Fruit fly (Drosophila melanogaster) whole organism, embryonic: ENCODE measurements around the gene Cyp4ac1.

Source experiments
- ATbp ChIP-seq: fragments of 200-800 bp; sonication (Bioruptor generic); optimal IDR thresholded peaks from 2 replicates; lab custom pipeline; 2017; ENCODE audit warnings: missing biosample characterization, mild to moderate bottlenecking, missing genetic modification characterization, missing genetic modification reagents
- B-H1 ChIP-seq: fragments of 200-800 bp; sonication (Bioruptor generic); IDR thresholded peaks from 3 replicates; pipeline ENCODE4 v1.3.6; 2022; ENCODE audit warnings: missing biosample characterization, missing genetic modification characterization
- CG10147 ChIP-seq: fragments of 200-800 bp; sonication (Bioruptor generic); optimal IDR thresholded peaks from 2 replicates; lab custom pipeline; 2019; ENCODE audit warnings: missing biosample characterization, mild to moderate bottlenecking, missing genetic modification characterization, moderate library complexity
- CG10321 ChIP-seq: fragments of 200-800 bp; sonication (Bioruptor generic); IDR thresholded peaks from 2 replicates; pipeline ENCODE4 v1.3.6; 2022; ENCODE audit warnings: missing biosample characterization, missing genetic modification characterization
- CG14441 ChIP-seq: fragments of 200-800 bp; sonication (Bioruptor generic); IDR thresholded peaks from 2 replicates; pipeline ENCODE4 v1.3.6; 2022; ENCODE audit warnings: missing biosample characterization, missing genetic modification characterization
- CG15073 ChIP-seq: fragments of 200-800 bp; sonication (Bioruptor generic); optimal IDR thresholded peaks from 2 replicates; lab custom pipeline; 2016; ENCODE audit warnings: missing biosample characterization, missing genetic modification characterization
- CG1529 ChIP-seq: fragments of 200-800 bp; sonication (Bioruptor generic); optimal IDR thresholded peaks from 3 replicates; lab custom pipeline; 2018; ENCODE audit warnings: missing biosample characterization, missing genetic modification characterization
- CG1792 ChIP-seq: fragments of 200-800 bp; sonication (Bioruptor generic); optimal IDR thresholded peaks from 2 replicates; lab custom pipeline; 2016; ENCODE audit warnings: missing biosample characterization, missing genetic modification characterization
- CG18619 ChIP-seq: fragments of 200-800 bp; sonication (Bioruptor generic); optimal IDR thresholded peaks from 3 replicates; lab custom pipeline; 2017; ENCODE audit warnings: missing biosample characterization, mild to moderate bottlenecking, missing genetic modification characterization
- CG31441 ChIP-seq: fragments of 200-800 bp; sonication (Bioruptor generic); IDR thresholded peaks from 2 replicates; pipeline ENCODE4 v1.3.6; 2022; ENCODE audit warnings: missing biosample characterization, missing genetic modification characterization
- CG34376 ChIP-seq: fragments of 200-800 bp; sonication (Bioruptor generic); optimal IDR thresholded peaks from 2 replicates; lab custom pipeline; 2018; ENCODE audit warnings: missing biosample characterization, mild to moderate bottlenecking, missing genetic modification characterization
- CG3726 ChIP-seq: fragments of 200-800 bp; sonication (Bioruptor generic); IDR thresholded peaks from 3 replicates; pipeline ENCODE4, ENCODE4 v1.3.6; 2022; ENCODE audit warnings: missing biosample characterization, missing genetic modification characterization
- CG3995 ChIP-seq: fragments of 200-800 bp; sonication (Bioruptor generic); optimal IDR thresholded peaks from 3 replicates; lab custom pipeline; 2016; ENCODE audit warnings: missing biosample characterization, missing genetic modification characterization
- CG4360 ChIP-seq: fragments of 200-800 bp; sonication (Bioruptor generic); IDR thresholded peaks from 2 replicates; pipeline ENCODE4 v1.3.6; 2022; ENCODE audit warnings: missing biosample characterization, missing genetic modification characterization
- CG4424 ChIP-seq: fragments of 200-800 bp; sonication (Bioruptor generic); optimal IDR thresholded peaks from 3 replicates; lab custom pipeline; 2016; ENCODE audit warnings: missing biosample characterization, missing genetic modification characterization
- CG6175 ChIP-seq: fragments of 200-800 bp; sonication (Bioruptor generic); IDR thresholded peaks from 3 replicates; pipeline ENCODE4 v1.3.6; 2022; ENCODE audit warnings: missing biosample characterization, missing genetic modification characterization
- CG6765 ChIP-seq: fragments of 200-800 bp; sonication (Bioruptor generic); optimal IDR thresholded peaks from 3 replicates; lab custom pipeline; 2017; ENCODE audit warnings: missing biosample characterization, mild to moderate bottlenecking, missing genetic modification characterization
- CG6791 ChIP-seq: fragments of 200-800 bp; sonication (Bioruptor generic); IDR thresholded peaks from 3 replicates; pipeline ENCODE4 v1.3.6; 2022; ENCODE audit warnings: missing biosample characterization, missing genetic modification characterization; ENCODE audit not compliant: partially characterized antibody
- CG8388 ChIP-seq: fragments of 200-800 bp; sonication (Bioruptor generic); optimal IDR thresholded peaks from 2 replicates; lab custom pipeline; 2019; ENCODE audit warnings: missing biosample characterization, mild to moderate bottlenecking, missing genetic modification characterization, moderate library complexity
- CG9437 ChIP-seq: fragments of 200-800 bp; sonication (Bioruptor generic); optimal IDR thresholded peaks from 2 replicates; lab custom pipeline; 2018; ENCODE audit warnings: missing biosample characterization, mild to moderate bottlenecking, missing genetic modification characterization
- CG9609 ChIP-seq: fragments of 200-800 bp; sonication (Bioruptor generic); optimal IDR thresholded peaks from 3 replicates; lab custom pipeline; 2016; ENCODE audit warnings: missing biosample characterization, missing genetic modification characterization
- CG9797 ChIP-seq: fragments of 200-800 bp; sonication (Bioruptor generic); optimal IDR thresholded peaks from 3 replicates; lab custom pipeline; 2018; ENCODE audit warnings: missing biosample characterization, mild to moderate bottlenecking, missing genetic modification characterization
- Dfd ChIP-seq, 2 experiments: fragments of >200 bp; optimal IDR thresholded peaks; 2 replicates each; lab custom pipeline; 2017; ENCODE audit warnings: missing biosample characterization in 2 of 2, missing genetic modification characterization in 2 of 2
- Ets65A ChIP-seq: fragments of 200-800 bp; sonication (Bioruptor generic); peaks from one replicate; lab custom pipeline; 2016; ENCODE audit warnings: missing biosample characterization, missing genetic modification characterization
- Fer2 ChIP-seq: fragments of 200-800 bp; sonication (Bioruptor generic); optimal IDR thresholded peaks from 2 replicates; lab custom pipeline; 2018; ENCODE audit warnings: missing biosample characterization, mild to moderate bottlenecking, missing genetic modification characterization, moderate library complexity
- MBD-R2 ChIP-seq: fragments of 200-800 bp; sonication (Bioruptor generic); IDR thresholded peaks from 2 replicates; pipeline ENCODE4 v1.3.6; 2022; ENCODE audit warnings: missing biosample characterization, missing genetic modification characterization
- Neu2 ChIP-seq: fragments of 200-800 bp; sonication (Bioruptor generic); optimal IDR thresholded peaks from 3 replicates; lab custom pipeline; 2016; ENCODE audit warnings: missing biosample characterization, missing genetic modification characterization, borderline replicate concordance
- Nf-YB ChIP-seq: fragments of 200-800 bp; sonication (Bioruptor generic); optimal IDR thresholded peaks from 3 replicates; lab custom pipeline; 2019; ENCODE audit warnings: missing biosample characterization, mild to moderate bottlenecking, missing genetic modification characterization, moderate library complexity
- Oli ChIP-seq: fragments of 200-800 bp; sonication (Bioruptor generic); optimal IDR thresholded peaks from 2 replicates; lab custom pipeline; 2018; ENCODE audit warnings: missing biosample characterization, mild to moderate bottlenecking, missing genetic modification characterization, moderate library complexity
- Poxn ChIP-seq: fragments of 200-800 bp; sonication (Bioruptor generic); IDR thresholded peaks from 2 replicates; pipeline ENCODE4 v1.3.6; 2022; ENCODE audit warnings: missing biosample characterization, missing genetic modification characterization
- TFAM ChIP-seq: fragments of 200-800 bp; sonication (Bioruptor generic); optimal IDR thresholded peaks from 2 replicates; lab custom pipeline; 2017; ENCODE audit warnings: missing biosample characterization, missing genetic modification characterization, inconsistent platforms
- Vsx1 ChIP-seq: fragments of 200-800 bp; sonication (Bioruptor generic); optimal IDR thresholded peaks from 2 replicates; lab custom pipeline; 2017; ENCODE audit warnings: missing biosample characterization, mild to moderate bottlenecking, missing genetic modification characterization, missing genetic modification reagents
- Xbp1 ChIP-seq: fragments of 200-800 bp; sonication (Bioruptor generic); optimal IDR thresholded peaks from 3 replicates; lab custom pipeline; 2016; ENCODE audit warnings: missing biosample characterization, mild to moderate bottlenecking, missing genetic modification characterization
- crp ChIP-seq, 2 experiments: fragments of 200-800 bp; sonication (Bioruptor generic); optimal IDR thresholded peaks; 2 replicates in 1 of 2; 3 replicates in 1 of 2; lab custom pipeline; 2017; ENCODE audit warnings: missing biosample characterization in 2 of 2, missing genetic modification characterization in 2 of 2, mild to moderate bottlenecking in 1 of 2, moderate library complexity in 1 of 2
- disco-r ChIP-seq: fragments of 200-800 bp; sonication (Bioruptor generic); optimal IDR thresholded peaks from 2 replicates; lab custom pipeline; 2016; ENCODE audit warnings: missing biosample characterization, missing genetic modification characterization
- emc ChIP-seq: fragments of 200-800 bp; sonication (Bioruptor generic); optimal IDR thresholded peaks from 2 replicates; lab custom pipeline; 2016; ENCODE audit warnings: missing biosample characterization, missing genetic modification characterization
- eyg ChIP-seq: fragments of 200-800 bp; sonication (Bioruptor generic); optimal IDR thresholded peaks from 3 replicates; lab custom pipeline; 2016; ENCODE audit warnings: missing biosample characterization, missing genetic modification characterization
- grau ChIP-seq: fragments of 200-800 bp; optimal IDR thresholded peaks from 3 replicates; lab custom pipeline; 2019; ENCODE audit warnings: missing biosample characterization, mild to moderate bottlenecking, missing genetic modification characterization, moderate library complexity
- gt ChIP-seq: fragments of 200-800 bp; sonication (Bioruptor generic); IDR thresholded peaks from 2 replicates; pipeline ENCODE4 v1.3.6; 2022; ENCODE audit warnings: missing biosample characterization, missing genetic modification characterization
- lilli ChIP-seq: fragments of 200-800 bp; sonication (Bioruptor generic); optimal IDR thresholded peaks from 3 replicates; lab custom pipeline; 2016; ENCODE audit warnings: missing biosample characterization, missing genetic modification characterization
- odd ChIP-seq: fragments of 200-800 bp; sonication (Bioruptor generic); optimal IDR thresholded peaks from 2 replicates; lab custom pipeline; 2017; ENCODE audit warnings: missing biosample characterization, mild to moderate bottlenecking, missing genetic modification characterization
- pfk ChIP-seq: fragments of 200-800 bp; sonication (Bioruptor generic); optimal IDR thresholded peaks from 2 replicates; lab custom pipeline; 2018; ENCODE audit warnings: missing biosample characterization, mild to moderate bottlenecking, missing genetic modification characterization, moderate library complexity
- phol ChIP-seq: fragments of 200-800 bp; sonication (Bioruptor generic); optimal IDR thresholded peaks from 3 replicates; lab custom pipeline; 2018; ENCODE audit warnings: missing biosample characterization, mild to moderate bottlenecking, missing genetic modification characterization, moderate library complexity
- pita ChIP-seq: fragments of 200-800 bp; sonication (Bioruptor generic); optimal IDR thresholded peaks from 2 replicates; lab custom pipeline; 2017; ENCODE audit warnings: missing biosample characterization, mild to moderate bottlenecking, missing genetic modification characterization
- repo ChIP-seq: fragments of 200-800 bp; sonication (Bioruptor generic); optimal IDR thresholded peaks from 2 replicates; lab custom pipeline; 2016; ENCODE audit warnings: missing biosample characterization, missing genetic modification characterization
- scrt ChIP-seq: fragments of 200-800 bp; sonication (Bioruptor generic); optimal IDR thresholded peaks from 2 replicates; lab custom pipeline; 2018; ENCODE audit warnings: missing biosample characterization, mild to moderate bottlenecking, missing genetic modification characterization, moderate library complexity
- sug ChIP-seq: fragments of 200-800 bp; optimal IDR thresholded peaks from 2 replicates; lab custom pipeline; 2019; ENCODE audit warnings: missing biosample characterization, mild to moderate bottlenecking, missing genetic modification characterization, moderate library complexity
- tna ChIP-seq: fragments of 200-800 bp; sonication (Bioruptor generic); IDR thresholded peaks from 2 replicates; pipeline ENCODE4 v1.3.6; 2022; ENCODE audit warnings: missing biosample characterization, missing genetic modification characterization; ENCODE audit not compliant: partially characterized antibody
- ttk ChIP-seq: fragments of 200-800 bp; sonication (Bioruptor generic); IDR thresholded peaks from 2 replicates; pipeline ENCODE4 v2.1.2; 2022; ENCODE audit warnings: missing biosample characterization, missing genetic modification characterization
- z ChIP-seq: fragments of 200-800 bp; sonication (Bioruptor generic); IDR thresholded peaks from 3 replicates; pipeline ENCODE4 v1.3.6; 2022; ENCODE audit warnings: missing biosample characterization, missing genetic modification characterization

The Cyp4ac1 gene

DNA sequence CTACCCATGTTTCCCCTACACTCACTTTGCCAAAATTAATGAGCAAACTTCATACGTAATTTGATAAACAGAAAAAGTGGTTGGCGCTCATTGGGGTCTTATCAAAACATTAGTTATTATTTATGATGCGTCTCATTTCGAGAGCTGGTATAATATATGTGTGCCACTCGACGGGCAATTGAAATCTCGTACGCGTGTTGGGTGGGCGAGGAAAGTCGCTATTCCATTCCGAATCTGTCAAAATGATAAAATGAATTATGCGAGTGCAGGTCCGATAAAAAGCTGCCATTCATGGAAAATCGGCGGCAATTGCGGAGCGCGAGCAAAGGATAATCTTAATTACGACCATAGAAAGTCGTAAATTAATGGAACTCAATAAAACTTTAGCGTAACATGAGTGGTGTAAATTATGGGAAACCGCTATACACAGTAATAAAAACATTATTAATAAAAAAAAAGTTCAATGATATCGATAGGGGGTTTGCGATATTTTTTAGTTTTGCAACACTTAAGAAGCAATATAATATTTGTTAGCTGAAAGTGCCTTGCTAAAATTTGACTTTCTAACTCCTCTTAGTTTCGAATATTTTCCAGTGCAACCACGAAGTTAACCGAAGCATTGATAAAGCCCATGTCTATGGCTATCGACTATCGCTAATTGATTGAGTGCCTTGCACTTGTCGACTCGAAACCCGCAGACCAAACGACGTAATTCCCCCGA lies 21.4 kb upstream of the Cyp4ac1 start (continued):
- TF ChIP-seq Xbp1 (no peak), CG6175 (GFP tag; lab: Robert Waterston, UW) (no peak), scrt (GFP tag; lab: Kevin White, UChicago) (no peak), Vsx1 (GFP tag; lab: Kevin White, UChicago) (peak; percentile 12), CG1792 (GFP tag; lab: Kevin White, UChicago) (no peak), CG9437 (GFP tag; lab: Kevin White, UChicago) (peak; percentile 3), Ets65A (peak; percentile 40), CG6765 (GFP tag; lab: Kevin White, UChicago) (no peak), eyg (GFP tag; lab: Kevin White, UChicago) (no peak), Poxn (GFP tag; lab: Robert Waterston, UW) (no peak), Nf-YB (GFP tag; lab: Kevin White, UChicago) (no peak), phol (tag; lab: Kevin White, UChicago) (peak; percentile 6), lilli (GFP tag; lab: Kevin White, UChicago) (peak; percentile 12), grau (tag; lab: Kevin White, UChicago) (peak; percentile 13), CG3995 (no peak), CG1529 (GFP tag; lab: Kevin White, UChicago) (no peak), CG9797 (no peak), CG4424 (GFP tag; lab: Kevin White, UChicago) (peak; percentile 17), ATbp (peak; percentile 18), CG9609 (no peak), repo (GFP tag; lab: Kevin White, UChicago) (no peak), sug (tag; lab: Kevin White, UChicago) (peak; percentile 53), CG15073 (GFP tag; lab: Kevin White, UChicago) (no peak), CG10147 (GFP tag; lab: Kevin White, UChicago) (no peak), z (GFP tag; lab: Robert Waterston, UW) (no peak), Dfd (GFP tag; optimal IDR thresholded peaks at IDR 0.05; lab: Kevin White, UChicago) (no peak), CG6791 (GFP tag; lab: Robert Waterston, UW) (no peak), CG14441 (GFP tag; lab: Robert Waterston, UW) (peak; percentile 32; the same call in 1 of the 2 replicates), CG10321 (GFP tag; lab: Robert Waterston, UW) (no peak), CG3726 (GFP tag; lab: Robert Waterston, UW) (no peak), disco-r (no peak), Neu2 (no peak), MBD-R2 (GFP tag; lab: Robert Waterston, UW) (no peak), pita (GFP tag; lab: Kevin White, UChicago) (no peak), pfk (GFP tag; lab: Kevin White, UChicago) (no peak), CG4360 (GFP tag; lab: Robert Waterston, UW) (no peak), Oli (tag; lab: Kevin White, UChicago) (peak; percentile 23), Fer2 (tag; lab: Kevin White, UChicago) (no peak), ttk (GFP tag; lab: Robert Waterston, UW) (no peak), gt (GFP tag; lab: Robert Waterston, UW) (no peak), tna (no peak), TFAM (GFP tag; lab: Kevin White, UChicago) (no peak), emc (GFP tag; lab: Kevin White, UChicago) (no peak), odd (GFP tag; lab: Kevin White, UChicago) (no peak), B-H1 (GFP tag; lab: Robert Waterston, UW) (peak; percentile 11; the same call in 1 of the 3 replicates), CG34376 (GFP tag; lab: Kevin White, UChicago) (peak; percentile 47), CG18619 (GFP tag; lab: Kevin White, UChicago) (no peak), crp (GFP tag; optimal IDR thresholded peaks at IDR 0.05; lab: Kevin White, UChicago) (no peak), CG8388 (GFP tag; lab: Kevin White, UChicago) (no peak), CG31441 (GFP tag; lab: Robert Waterston, UW) (peak; percentile 45; the same call in 1 of the 2 replicates)
